Fruit fly (Drosophila melanogaster) whole organism, embryonic: ENCODE results near the gene mad2.

ENCODE experiments used
- Aef1 ChIP-seq: fragments of 200-800 bp; sonication (Bioruptor generic); IDR thresholded peaks from 3 replicates; pipeline ENCODE4 v1.3.6; 2022; ENCODE audit warnings: missing biosample characterization, missing genetic modification characterization
- Antp ChIP-seq: fragments of 200-800 bp; sonication (Bioruptor generic); optimal IDR thresholded peaks from 3 replicates; lab custom pipeline; 2016; ENCODE audit warnings: missing biosample characterization, missing genetic modification characterization
- Atf3 ChIP-seq: fragments of 200-800 bp; sonication (Bioruptor generic); optimal IDR thresholded peaks from 3 replicates; lab custom pipeline; 2016; ENCODE audit warnings: missing biosample characterization, missing genetic modification characterization
- CG10209 ChIP-seq: fragments of 200-800 bp; sonication (Bioruptor generic); optimal IDR thresholded peaks from 3 replicates; lab custom pipeline; 2017; ENCODE audit warnings: missing biosample characterization, mild to moderate bottlenecking, missing genetic modification characterization, missing genetic modification reagents
- CG10366 ChIP-seq: fragments of 200-800 bp; sonication (Bioruptor generic); IDR thresholded peaks from 2 replicates; pipeline ENCODE4 v1.3.6; 2022; ENCODE audit warnings: missing biosample characterization, missing genetic modification characterization
- CG10565 ChIP-seq: fragments of 200-800 bp; sonication (Bioruptor generic); optimal IDR thresholded peaks from 3 replicates; lab custom pipeline; 2016; ENCODE audit warnings: missing biosample characterization, mild to moderate bottlenecking, missing genetic modification characterization
- CG12155 ChIP-seq: fragments of 200-800 bp; sonication (Bioruptor generic); optimal IDR thresholded peaks from 3 replicates; lab custom pipeline; 2016; ENCODE audit warnings: missing biosample characterization, missing genetic modification characterization
- CG13775 ChIP-seq: fragments of 200-800 bp; sonication (Bioruptor generic); optimal IDR thresholded peaks from 3 replicates; lab custom pipeline; 2017; ENCODE audit warnings: missing biosample characterization, mild to moderate bottlenecking, missing genetic modification characterization
- CG14965 ChIP-seq: fragments of 200-800 bp; sonication (Bioruptor generic); optimal IDR thresholded peaks from 2 replicates; lab custom pipeline; 2016; ENCODE audit warnings: missing biosample characterization, missing genetic modification characterization, borderline replicate concordance
- CG16863 ChIP-seq: fragments of 200-800 bp; sonication (Bioruptor generic); optimal IDR thresholded peaks from 3 replicates; lab custom pipeline; 2016; ENCODE audit warnings: missing biosample characterization, missing genetic modification characterization
- CG17359 ChIP-seq: fragments of 200-800 bp; sonication (Bioruptor generic); optimal IDR thresholded peaks from 3 replicates; lab custom pipeline; 2018; ENCODE audit warnings: missing biosample characterization, mild to moderate bottlenecking, missing genetic modification characterization, moderate library complexity
- CG1792 ChIP-seq: fragments of 200-800 bp; sonication (Bioruptor generic); optimal IDR thresholded peaks from 2 replicates; lab custom pipeline; 2016; ENCODE audit warnings: missing biosample characterization, missing genetic modification characterization
- CG2199 ChIP-seq: fragments of 200-800 bp; sonication (Bioruptor generic); IDR thresholded peaks from 3 replicates; pipeline ENCODE4 v1.3.6; 2022; ENCODE audit warnings: missing biosample characterization, missing genetic modification characterization
- CG2678 ChIP-seq: fragments of 200-800 bp; sonication (Bioruptor generic); optimal IDR thresholded peaks from 3 replicates; lab custom pipeline; 2019; ENCODE audit warnings: missing biosample characterization, mild to moderate bottlenecking, missing genetic modification characterization, moderate library complexity
- CG2875 ChIP-seq: fragments of 200-800 bp; sonication (Bioruptor generic); optimal IDR thresholded peaks from 2 replicates; lab custom pipeline; 2017; ENCODE audit warnings: missing biosample characterization, mild to moderate bottlenecking, missing genetic modification characterization, missing genetic modification reagents
- CG4360 ChIP-seq: fragments of 200-800 bp; sonication (Bioruptor generic); IDR thresholded peaks from 2 replicates; pipeline ENCODE4 v1.3.6; 2022; ENCODE audit warnings: missing biosample characterization, missing genetic modification characterization
- CG6272 ChIP-seq: fragments of 200-800 bp; sonication (Bioruptor generic); IDR thresholded peaks from 2 replicates; pipeline ENCODE4 v1.3.6; 2022; ENCODE audit warnings: missing biosample characterization, missing genetic modification characterization
- CG6765 ChIP-seq: fragments of 200-800 bp; sonication (Bioruptor generic); optimal IDR thresholded peaks from 3 replicates; lab custom pipeline; 2017; ENCODE audit warnings: missing biosample characterization, mild to moderate bottlenecking, missing genetic modification characterization
- CG8944 ChIP-seq: fragments of 200-800 bp; sonication (Bioruptor generic); optimal IDR thresholded peaks from 3 replicates; lab custom pipeline; 2016; ENCODE audit warnings: missing biosample characterization, missing genetic modification characterization
- CG9817 ChIP-seq: fragments of 200-800 bp; sonication (Bioruptor generic); optimal IDR thresholded peaks from 2 replicates; lab custom pipeline; 2018; ENCODE audit warnings: missing biosample characterization, mild to moderate bottlenecking, missing genetic modification characterization, moderate library complexity
- CG9932 ChIP-seq: fragments of 200-800 bp; sonication (Bioruptor generic); IDR thresholded peaks from 2 replicates; pipeline ENCODE4 v1.3.6; 2022; ENCODE audit warnings: missing biosample characterization, missing genetic modification characterization
- D19A ChIP-seq: fragments of 200-800 bp; optimal IDR thresholded peaks from 3 replicates; lab custom pipeline; 2019; ENCODE audit warnings: missing biosample characterization, mild to moderate bottlenecking, missing genetic modification characterization, moderate library complexity
- Dad ChIP-seq: fragments of 200-800 bp; sonication (Bioruptor generic); optimal IDR thresholded peaks from 3 replicates; lab custom pipeline; 2016; ENCODE audit warnings: missing biosample characterization, missing genetic modification characterization
- Dip3 ChIP-seq: fragments of 200-800 bp; sonication (Bioruptor generic); optimal IDR thresholded peaks from 3 replicates; lab custom pipeline; 2016; ENCODE audit warnings: missing biosample characterization, missing genetic modification characterization
- E2f2 ChIP-seq: fragments of 200-800 bp; sonication (Bioruptor generic); IDR thresholded peaks from 2 replicates; pipeline ENCODE4 v1.3.6; 2022; ENCODE audit warnings: missing biosample characterization, missing genetic modification characterization
- GATAe ChIP-seq: fragments of 200-800 bp; sonication (Bioruptor generic); conservative IDR thresholded peaks from 2 replicates; pipeline ENCODE4 v1.3.6; 2022; ENCODE audit warnings: missing biosample characterization, missing genetic modification characterization
- Hey ChIP-seq: fragments of 200-800 bp; sonication (Bioruptor generic); optimal IDR thresholded peaks from 3 replicates; lab custom pipeline; 2018; ENCODE audit warnings: missing biosample characterization, mild to moderate bottlenecking, missing genetic modification characterization
- Rx ChIP-seq: fragments of 200-800 bp; sonication (Bioruptor generic); IDR thresholded peaks from 2 replicates; pipeline ENCODE4 v1.3.6; 2022; ENCODE audit warnings: missing biosample characterization, missing genetic modification characterization
- Spps ChIP-seq: fragments of 200-800 bp; sonication (Bioruptor generic); optimal IDR thresholded peaks from 2 replicates; lab custom pipeline; 2018; ENCODE audit warnings: missing biosample characterization, mild to moderate bottlenecking, missing genetic modification characterization
- aop ChIP-seq: fragments of 200-800 bp; sonication (Bioruptor generic); IDR thresholded peaks from 2 replicates; pipeline ENCODE4 v1.3.6; 2022; ENCODE audit warnings: missing biosample characterization, missing genetic modification characterization
- crp ChIP-seq, 2 experiments: fragments of 200-800 bp; sonication (Bioruptor generic); optimal IDR thresholded peaks; 2 replicates in 1 of 2; 3 replicates in 1 of 2; lab custom pipeline; 2017; ENCODE audit warnings: missing biosample characterization in 2 of 2, missing genetic modification characterization in 2 of 2, mild to moderate bottlenecking in 1 of 2, moderate library complexity in 1 of 2
- da ChIP-seq: fragments of 200-800 bp; sonication (Bioruptor generic); optimal IDR thresholded peaks from 2 replicates; lab custom pipeline; 2016; ENCODE audit warnings: missing biosample characterization, missing genetic modification characterization
- dan ChIP-seq: fragments of 200-800 bp; sonication (Bioruptor generic); IDR thresholded peaks from 2 replicates; pipeline ENCODE4 v1.3.6; 2022; ENCODE audit warnings: missing biosample characterization, missing genetic modification characterization
- disco-r ChIP-seq: fragments of 200-800 bp; sonication (Bioruptor generic); optimal IDR thresholded peaks from 2 replicates; lab custom pipeline; 2016; ENCODE audit warnings: missing biosample characterization, missing genetic modification characterization
- emc ChIP-seq: fragments of 200-800 bp; sonication (Bioruptor generic); optimal IDR thresholded peaks from 2 replicates; lab custom pipeline; 2016; ENCODE audit warnings: missing biosample characterization, missing genetic modification characterization
- grn ChIP-seq: fragments of 200-800 bp; sonication (Bioruptor generic); optimal IDR thresholded peaks from 3 replicates; lab custom pipeline; 2017; ENCODE audit warnings: missing biosample characterization, missing genetic modification characterization
- jumu ChIP-seq: fragments of 200-800 bp; sonication (Bioruptor generic); optimal IDR thresholded peaks from 3 replicates; lab custom pipeline; 2016; ENCODE audit warnings: missing biosample characterization, missing genetic modification characterization
- lov ChIP-seq, 2 experiments: fragments of 200-800 bp in 1 of 2; fragments of >200 bp in 1 of 2; sonication (Bioruptor generic) in 1 of 2; IDR thresholded peaks in 1 of 2; optimal IDR thresholded peaks in 1 of 2; 2 replicates in 1 of 2; 3 replicates in 1 of 2; pipeline versions ENCODE4 v1.3.6 to Lab custom; 2017 to 2022; ENCODE audit warnings: missing biosample characterization in 1 of 2, missing genetic modification characterization in 1 of 2
- mld ChIP-seq: fragments of 200-800 bp; sonication (Bioruptor generic); IDR thresholded peaks from 3 replicates; pipeline ENCODE4 v1.3.6; 2022; ENCODE audit warnings: missing biosample characterization, missing genetic modification characterization; ENCODE audit not compliant: partially characterized antibody
- nerfin-1 ChIP-seq: fragments of 200-800 bp; sonication (Bioruptor generic); optimal IDR thresholded peaks from 3 replicates; lab custom pipeline; 2019; ENCODE audit warnings: missing biosample characterization, mild to moderate bottlenecking, missing genetic modification characterization, moderate library complexity
- nmo ChIP-seq: fragments of 200-800 bp; sonication (Bioruptor generic); optimal IDR thresholded peaks from 2 replicates; lab custom pipeline; 2018; ENCODE audit warnings: missing biosample characterization, mild to moderate bottlenecking, missing genetic modification characterization, moderate library complexity
- nom ChIP-seq: fragments of 200-800 bp; sonication (Bioruptor generic); optimal IDR thresholded peaks from 2 replicates; lab custom pipeline; 2017; ENCODE audit warnings: missing biosample characterization, missing genetic modification characterization, mild to moderate bottlenecking, moderate library complexity, missing genetic modification reagents
- sob ChIP-seq: fragments of 200-800 bp; sonication (Bioruptor generic); IDR thresholded peaks from 2 replicates; pipeline ENCODE4 v1.3.6; 2022; ENCODE audit warnings: missing biosample characterization, missing genetic modification characterization
- tap ChIP-seq: fragments of 200-800 bp; optimal IDR thresholded peaks from 3 replicates; lab custom pipeline; 2019; ENCODE audit warnings: missing biosample characterization, mild to moderate bottlenecking, missing genetic modification characterization, moderate library complexity
- tin ChIP-seq: fragments of 200-800 bp; sonication (Bioruptor generic); optimal IDR thresholded peaks from 3 replicates; lab custom pipeline; 2016; ENCODE audit warnings: missing biosample characterization, missing genetic modification characterization
- tll ChIP-seq, 2 experiments: fragments of 200-800 bp in 1 of 2; fragments of >200 bp in 1 of 2; sonication (Bioruptor generic) in 1 of 2; optimal IDR thresholded peaks; 2 replicates each; lab custom pipeline; 2017 to 2019; ENCODE audit warnings: missing biosample characterization in 2 of 2, missing genetic modification characterization in 2 of 2, mild to moderate bottlenecking in 1 of 2, moderate library complexity in 1 of 2
- toy ChIP-seq: fragments of 200-800 bp; sonication (Bioruptor generic); IDR thresholded peaks from 2 replicates; pipeline ENCODE4 v1.3.6; 2022; ENCODE audit warnings: missing biosample characterization, missing genetic modification characterization
- tx ChIP-seq: fragments of 200-800 bp; sonication (Bioruptor generic); optimal IDR thresholded peaks from 2 replicates; lab custom pipeline; 2016; ENCODE audit warnings: missing biosample characterization, missing genetic modification characterization
- wek ChIP-seq: fragments of 200-800 bp; sonication (Bioruptor generic); optimal IDR thresholded peaks from 3 replicates; lab custom pipeline; 2018; ENCODE audit warnings: missing biosample characterization, mild to moderate bottlenecking, missing genetic modification characterization, moderate library complexity

Gene mad2

dm6 chr3L:5823763-5824445 lies 11.0 kb upstream of the mad2 start (continued):
- no peak for TF ChIP-seq CG6272 (GFP tag; lab: Robert Waterston, UW)
- TF ChIP-seq CG9817 (tag; lab: Kevin White, UChicago) = peak; percentile 35
- TF ChIP-seq sob (GFP tag; lab: Robert Waterston, UW) = peak; percentile 69
- peak; percentile 72 for TF ChIP-seq disco-r (GFP tag; lab: Kevin White, UChicago)
- TF ChIP-seq CG9932 (GFP tag; lab: Robert Waterston, UW) = no peak
- no peak for TF ChIP-seq mld (GFP tag; lab: Robert Waterston, UW)
- TF ChIP-seq CG6765 (GFP tag; lab: Kevin White, UChicago) = peak; percentile 44
- peak in 1 of 2 experiments; percentile 76 for TF ChIP-seq tll (GFP tag; optimal IDR thresholded peaks at IDR 0.05; lab: Kevin White, UChicago)
- TF ChIP-seq toy (GFP tag; lab: Robert Waterston, UW) = no peak
- peak; percentile 93 for TF ChIP-seq CG2875 (GFP tag; lab: Kevin White, UChicago)
- TF ChIP-seq tin (GFP tag; lab: Kevin White, UChicago) = peak; percentile 53
- no peak for TF ChIP-seq aop (GFP tag; lab: Robert Waterston, UW)
- TF ChIP-seq tx (GFP tag; lab: Kevin White, UChicago) = peak; percentile 56
- no peak for TF ChIP-seq CG12155 (GFP tag; lab: Kevin White, UChicago)
- TF ChIP-seq Hey (tag; lab: Kevin White, UChicago) = peak; percentile 13
- no peak for TF ChIP-seq Rx (GFP tag; lab: Robert Waterston, UW)
- peak; percentile 88 for TF ChIP-seq Spps (tag; lab: Kevin White, UChicago)
- TF ChIP-seq tap (tag; lab: Kevin White, UChicago) = peak; percentile 79
- TF ChIP-seq GATAe (GFP tag; lab: Robert Waterston, UW) = no peak
- peak; percentile 28; the same call in 1 of the 3 replicates for TF ChIP-seq Aef1 (GFP tag; lab: Robert Waterston, UW)
- no peak for TF ChIP-seq dan (GFP tag; lab: Robert Waterston, UW)
- peak; percentile 90 for TF ChIP-seq CG16863
- no peak for TF ChIP-seq lov (optimal IDR thresholded peaks at IDR 0.05; lab: Kevin White, UChicago)
- TF ChIP-seq lov (GFP tag; IDR thresholded peaks at IDR 0.05; lab: Robert Waterston, UW) = peak; percentile 68; the same call in 2 of the 3 replicates
- peak; percentile 79 for TF ChIP-seq Dad (GFP tag; lab: Kevin White, UChicago)
- TF ChIP-seq grn (GFP tag; lab: Kevin White, UChicago) = peak; percentile 56
- TF ChIP-seq CG10366 (GFP tag; lab: Robert Waterston, UW) = peak; percentile 55
- peak; percentile 93 for TF ChIP-seq CG17359 (tag; lab: Kevin White, UChicago)
- TF ChIP-seq nom (GFP tag; lab: Kevin White, UChicago) = no peak
- TF ChIP-seq D19A (tag; lab: Kevin White, UChicago) = peak; percentile 70
- TF ChIP-seq nerfin-1 = peak; percentile 84
- peak; percentile 82 for TF ChIP-seq CG14965 (GFP tag; lab: Kevin White, UChicago)
- peak; percentile 19 for TF ChIP-seq emc (GFP tag; lab: Kevin White, UChicago)
- peak; percentile 74 for TF ChIP-seq CG4360 (GFP tag; lab: Robert Waterston, UW)
- peak; percentile 91 for TF ChIP-seq wek (GFP tag; lab: Kevin White, UChicago)
- TF ChIP-seq da (GFP tag; lab: Kevin White, UChicago) = peak; percentile 60
- peak in 1 of 2 experiments; percentile 47 for TF ChIP-seq crp (GFP tag; optimal IDR thresholded peaks at IDR 0.05; lab: Kevin White, UChicago)
- TF ChIP-seq CG2678 (tag; lab: Kevin White, UChicago) = peak; percentile 90
- TF ChIP-seq Dip3 (GFP tag; lab: Kevin White, UChicago) = no peak
- peak; percentile 50 for TF ChIP-seq nmo (GFP tag; lab: Kevin White, UChicago)
- TF ChIP-seq CG1792 (GFP tag; lab: Kevin White, UChicago) = peak; percentile 84
- peak; percentile 62 for TF ChIP-seq jumu
- TF ChIP-seq CG13775 = peak; percentile 58
- peak; percentile 75 for TF ChIP-seq Atf3 (GFP tag; lab: Kevin White, UChicago)
- no peak for TF ChIP-seq CG2199 (GFP tag; lab: Robert Waterston, UW)
- TF ChIP-seq CG10565 (GFP tag; lab: Kevin White, UChicago) = peak; percentile 45
- peak; percentile 80 for TF ChIP-seq CG8944
- TF ChIP-seq E2f2 = peak; percentile 40; the same call in 1 of the 2 replicates
- peak; percentile 91 for TF ChIP-seq CG10209 (GFP tag; lab: Kevin White, UChicago)
- TF ChIP-seq Antp (GFP tag; lab: Kevin White, UChicago) = peak; percentile 73
